Worm (Caenorhabditis elegans) whole organism, young adult: Measurements from ENCODE around the gene C55A6.7.

Experiments
- ama-1 ChIP-seq, 3 experiments: fragments of 150-350 bp in 1 of 3; sonication (generic microtip) in 2 of 3; optimal IDR thresholded peaks; 2 replicates each; lab custom pipeline; 2014 to 2018; ENCODE audit warnings: missing biosample characterization in 2 of 3, missing genetic modification characterization in 2 of 3, missing genetic modification reagents in 2 of 3
- aptf-3 ChIP-seq: fragments of 200-800 bp; sonication (Bioruptor generic); IDR thresholded peaks from 2 replicates; pipeline ENCODE4 v1.3.6; 2022; ENCODE audit warnings: missing genetic modification characterization, missing compliant biosample characterization
- lin-54 ChIP-seq: fragments of 200-800 bp; sonication (Bioruptor generic); optimal IDR thresholded peaks from 2 replicates; lab custom pipeline; 2018; ENCODE audit warnings: mild to moderate bottlenecking, missing genetic modification characterization, missing compliant biosample characterization
- unc-62 ChIP-seq: fragments of 150-350 bp; optimal IDR thresholded peaks from 2 replicates; lab custom pipeline; 2014; ENCODE audit warnings: missing biosample characterization, missing genetic modification reagents, missing genetic modification characterization
- ztf-3 ChIP-seq: fragments of 200-800 bp; sonication (Bioruptor generic); optimal IDR thresholded peaks from 2 replicates; lab custom pipeline; 2018; ENCODE audit warnings: mild to moderate bottlenecking, missing genetic modification characterization, missing compliant biosample characterization

ce11 chrV:11535504-11536062 is 15.3 kb upstream of the C55A6.7 start:
- no peak for TF ChIP-seq aptf-3
- TF ChIP-seq unc-62 = no peak
- TF ChIP-seq lin-54 (GFP tag; lab: Kevin White, UChicago) = no peak
- no peak for TF ChIP-seq ama-1 (optimal IDR thresholded peaks at IDR 0.05; lab: Kevin White, UChicago)
- no peak for TF ChIP-seq ama-1 (GFP tag; optimal IDR thresholded peaks at IDR 0.05; lab: Kevin White, UChicago)
- no peak for TF ChIP-seq ztf-3 (GFP tag; lab: Kevin White, UChicago)
